ENCODE assay signal across 5 worm cellular contexts in genomic region chrII:9604063-9604462, ce11.
TF ChIP-seq lines count a peak whose summit lies in the region.

No protein-coding gene starts in this region.

TF ChIP-seq in whole organism, L1 larva, 84 proteins besides CTCF, POLR2A, EP300 and RAD21 (continues in another document):
- peak; percentile 8 for TF ChIP-seq lin-14 (GFP tag; optimal IDR thresholded peaks at IDR 0.05; lab: Kevin White, UChicago)
- TF ChIP-seq snpc-4 (tag; optimal IDR thresholded peaks at IDR 0.05; lab: Kevin White, UChicago): no peak
- no peak for TF ChIP-seq irx-1 (tag; optimal IDR thresholded peaks at IDR 0.05; lab: Kevin White, UChicago)
- no peak for TF ChIP-seq lin-15B (tag; optimal IDR thresholded peaks at IDR 0.05; lab: Kevin White, UChicago)
- no peak for TF ChIP-seq ces-1 (GFP tag; optimal IDR thresholded peaks at IDR 0.05; lab: Kevin White, UChicago)
- peak; percentile 55 for TF ChIP-seq nhr-20 (tag; optimal IDR thresholded peaks at IDR 0.05; lab: Kevin White, UChicago)
- TF ChIP-seq sptf-1 (tag; optimal IDR thresholded peaks at IDR 0.05; lab: Kevin White, UChicago): no peak
- no peak for TF ChIP-seq egl-13 (tag; optimal IDR thresholded peaks at IDR 0.05; lab: Kevin White, UChicago)
- no peak for TF ChIP-seq ztf-11 (tag; optimal IDR thresholded peaks at IDR 0.05; lab: Kevin White, UChicago)
- TF ChIP-seq nhr-76 (tag; optimal IDR thresholded peaks at IDR 0.05; lab: Kevin White, UChicago): no peak
- TF ChIP-seq elt-2 (tag; optimal IDR thresholded peaks at IDR 0.05; lab: Kevin White, UChicago): peak; percentile 0
- TF ChIP-seq pag-3 (tag; optimal IDR thresholded peaks at IDR 0.05; lab: Kevin White, UChicago; ENCODE audit: borderline replicate concordance, insufficient read depth): no peak
- TF ChIP-seq zip-4 (GFP tag; optimal IDR thresholded peaks at IDR 0.05; lab: Kevin White, UChicago): no peak
- no peak for TF ChIP-seq jun-1 (tag; optimal IDR thresholded peaks at IDR 0.05; lab: Kevin White, UChicago)
- no peak for TF ChIP-seq hlh-4 (tag; optimal IDR thresholded peaks at IDR 0.05; lab: Kevin White, UChicago)
- TF ChIP-seq isw-1 (GFP tag; IDR thresholded peaks at IDR 0.05; lab: Robert Waterston, UW): no peak
- peak in 1 of 2 experiments; percentile 11 for TF ChIP-seq mdl-1 (tag; optimal IDR thresholded peaks at IDR 0.05; lab: Kevin White, UChicago)
- no peak for TF ChIP-seq fkh-8 (tag; optimal IDR thresholded peaks at IDR 0.05; lab: Kevin White, UChicago)
- no peak for TF ChIP-seq tbx-2 (tag; optimal IDR thresholded peaks at IDR 0.05; lab: Kevin White, UChicago)

TF ChIP-seq in whole organism, L2 larva, 48 proteins besides CTCF, POLR2A, EP300 and RAD21:
- no peak for TF ChIP-seq lin-11 (tag; optimal IDR thresholded peaks at IDR 0.05; lab: Kevin White, UChicago)
- TF ChIP-seq zag-1 (tag; optimal IDR thresholded peaks at IDR 0.05; lab: Kevin White, UChicago): no peak
- peak; percentile 8 for TF ChIP-seq fos-1 (tag; optimal IDR thresholded peaks at IDR 0.05; lab: Kevin White, UChicago)
- TF ChIP-seq sma-9 (GFP tag; optimal IDR thresholded peaks at IDR 0.05; lab: Kevin White, UChicago): peak; percentile 65
- TF ChIP-seq sma-9 (tag; optimal IDR thresholded peaks at IDR 0.05; lab: Kevin White, UChicago): no peak
- no peak for TF ChIP-seq peb-1 (tag; optimal IDR thresholded peaks at IDR 0.05; lab: Kevin White, UChicago)
- TF ChIP-seq mdl-1 (tag; optimal IDR thresholded peaks at IDR 0.05; lab: Kevin White, UChicago): no peak
- peak; percentile 13 for TF ChIP-seq nhr-25 (tag; optimal IDR thresholded peaks at IDR 0.05; lab: Kevin White, UChicago)
- TF ChIP-seq gmeb-1 (tag; optimal IDR thresholded peaks at IDR 0.05; lab: Kevin White, UChicago): peak; percentile 14
- no peak for TF ChIP-seq ZK546.5 (tag; optimal IDR thresholded peaks at IDR 0.05; lab: Kevin White, UChicago)
- peak; percentile 10 for TF ChIP-seq crh-2 (tag; optimal IDR thresholded peaks at IDR 0.05; lab: Kevin White, UChicago)
- TF ChIP-seq nhr-129 (tag; optimal IDR thresholded peaks at IDR 0.05; lab: Kevin White, UChicago): peak; percentile 40
TF ChIP-seq in whole organism, L2 larva: peak in this region for 6.

TF ChIP-seq in whole organism, L3 larva, 47 proteins besides CTCF, POLR2A, EP300 and RAD21:
- peak; percentile 35 for TF ChIP-seq ama-1 (optimal IDR thresholded peaks at IDR 0.05; lab: Kevin White, UChicago)
- TF ChIP-seq nfya-1 (tag; optimal IDR thresholded peaks at IDR 0.05; lab: Kevin White, UChicago; ENCODE audit: insufficient read depth): peak; percentile 3
- TF ChIP-seq elt-2 (tag; optimal IDR thresholded peaks at IDR 0.05; lab: Kevin White, UChicago): peak; percentile 68
- TF ChIP-seq pha-4 (tag; optimal IDR thresholded peaks at IDR 0.05; lab: Kevin White, UChicago): peak; percentile 18
- no peak for TF ChIP-seq lin-15B (tag; optimal IDR thresholded peaks at IDR 0.05; lab: Kevin White, UChicago)
- peak; percentile 34 for TF ChIP-seq lin-39 (tag; optimal IDR thresholded peaks at IDR 0.05; lab: Kevin White, UChicago)
- no peak for TF ChIP-seq lsy-12 (tag; optimal IDR thresholded peaks at IDR 0.05; lab: Kevin White, UChicago)
- TF ChIP-seq pqm-1 (tag; optimal IDR thresholded peaks at IDR 0.05; lab: Kevin White, UChicago): peak; percentile 87
- TF ChIP-seq snpc-4 (tag; optimal IDR thresholded peaks at IDR 0.05; lab: Kevin White, UChicago): no peak

TF ChIP-seq in whole organism, L4 larva, 104 proteins besides CTCF, POLR2A, EP300 and RAD21:
- TF ChIP-seq nhr-28 (tag; optimal IDR thresholded peaks at IDR 0.05; lab: Kevin White, UChicago) (peak; percentile 82), daf-16 (GFP tag; optimal IDR thresholded peaks at IDR 0.05; lab: Kevin White, UChicago) (no peak), daf-16 (tag; optimal IDR thresholded peaks at IDR 0.05; lab: Kevin White, UChicago) (peak; percentile 61), unc-62 (GFP tag; optimal IDR thresholded peaks at IDR 0.05 in 1 of 2; lab: Kevin White, UChicago) (peak in 1 of 2 experiments; percentile 69), unc-62 (tag; optimal IDR thresholded peaks at IDR 0.05; lab: Kevin White, UChicago) (no peak), mxl-3 (GFP tag; optimal IDR thresholded peaks at IDR 0.05; lab: Kevin White, UChicago) (peak; percentile 34), aha-1 (tag; lab: Kevin White, UChicago) (peak; percentile 58), D1046.2 (GFP tag; IDR thresholded peaks at IDR 0.05; lab: Robert Waterston, UW) (no peak), lin-1 (GFP tag; IDR thresholded peaks at IDR 0.05; lab: Robert Waterston, UW) (peak; percentile 31; the same call in 1 of the 2 replicates), dve-1 (tag; optimal IDR thresholded peaks at IDR 0.05; lab: Kevin White, UChicago; ENCODE audit: insufficient read depth) (peak; percentile 73), daf-12 (tag; optimal IDR thresholded peaks at IDR 0.05; lab: Kevin White, UChicago) (no peak), madf-9 (GFP tag; conservative IDR thresholded peaks at IDR 0.05; lab: Robert Waterston, UW) (no peak), tra-1 (GFP tag; IDR thresholded peaks at IDR 0.05; lab: Robert Waterston, UW) (0 out of 2 replicates have a peak, but pooled peaks have one; percentile 28), pqm-1 (tag; optimal IDR thresholded peaks at IDR 0.05; lab: Kevin White, UChicago) (no peak), gei-8 (GFP tag; optimal IDR thresholded peaks at IDR 0.05; lab: Kevin White, UChicago) (no peak), mep-1 (tag; optimal IDR thresholded peaks at IDR 0.05; lab: Kevin White, UChicago) (peak; percentile 6), dmd-6 (GFP tag; IDR thresholded peaks at IDR 0.05; lab: Robert Waterston, UW) (peak; percentile 72), hlh-11 (tag; optimal IDR thresholded peaks at IDR 0.05; lab: Kevin White, UChicago) (peak; percentile 47), hlh-30 (tag; optimal IDR thresholded peaks at IDR 0.05; lab: Kevin White, UChicago; ENCODE audit: insufficient read depth) (peak; percentile 24), hif-1 (tag; optimal IDR thresholded peaks at IDR 0.05; lab: Kevin White, UChicago) (peak in 1 of 2 experiments; percentile 15), tag-97 (GFP tag; IDR thresholded peaks at IDR 0.05; lab: Robert Waterston, UW) (no peak), mes-2 (tag; optimal IDR thresholded peaks at IDR 0.05; lab: Kevin White, UChicago; ENCODE audit: poor library complexity, severe bottlenecking) (peak; percentile 30), mdl-1 (tag; optimal IDR thresholded peaks at IDR 0.05; lab: Kevin White, UChicago) (peak in 1 of 2 experiments; percentile 41), hmg-1.1 (GFP tag; IDR thresholded peaks at IDR 0.05; lab: Robert Waterston, UW) (no peak)
TF ChIP-seq in whole organism, L4 larva: peak in this region for 15.

TF ChIP-seq in whole organism, young adult, 124 proteins besides CTCF, POLR2A, EP300 and RAD21:
- TF ChIP-seq tbp1 (GFP tag; optimal IDR thresholded peaks at IDR 0.05; lab: Kevin White, UChicago) (peak; percentile 11), rec-8 (tag; optimal IDR thresholded peaks at IDR 0.05; lab: Kevin White, UChicago) (no peak)
